Fruit fly (Drosophila melanogaster) whole organism, pupa: ENCODE measurements around the gene CG32263.
A peak's percentile ranks its signal among the peaks of the same experiment; 100 is the strongest.

Source experiments
- CG12605 ChIP-seq: fragments of 200-800 bp; sonication (Bioruptor generic); IDR thresholded peaks from 2 replicates; pipeline ENCODE4 v1.3.6; 2022; ENCODE audit warnings: missing biosample characterization, missing genetic modification characterization
- CG13204 ChIP-seq: fragments of 200-800 bp; sonication (Bioruptor generic); optimal IDR thresholded peaks from 2 replicates; lab custom pipeline; 2018; ENCODE audit warnings: missing biosample characterization, mild to moderate bottlenecking, missing genetic modification characterization, moderate library complexity
- CG14655 ChIP-seq: fragments of 200-800 bp; sonication (Bioruptor generic); optimal IDR thresholded peaks from 3 replicates; lab custom pipeline; 2017; ENCODE audit warnings: mild to moderate bottlenecking, missing biosample characterization, missing genetic modification reagents, missing genetic modification characterization
- CG32121 ChIP-seq: fragments of 200-800 bp; sonication (Bioruptor generic); IDR thresholded peaks from 2 replicates; pipeline ENCODE4 v1.3.6; 2022; ENCODE audit warnings: missing biosample characterization, missing genetic modification characterization
- CG34367 ChIP-seq: fragments of 200-800 bp; sonication (Bioruptor generic); optimal IDR thresholded peaks from 2 replicates; lab custom pipeline; 2018; ENCODE audit warnings: missing biosample characterization, mild to moderate bottlenecking, missing genetic modification characterization
- CG4496 ChIP-seq: fragments of 200-800 bp; sonication (Bioruptor generic); IDR thresholded peaks from 3 replicates; pipeline ENCODE4 v1.3.6; 2022; ENCODE audit warnings: missing biosample characterization, missing genetic modification characterization
- CG8159 ChIP-seq: fragments of 200-800 bp; sonication (Bioruptor generic); optimal IDR thresholded peaks from 3 replicates; lab custom pipeline; 2018; ENCODE audit warnings: missing biosample characterization, mild to moderate bottlenecking, missing genetic modification characterization, moderate library complexity
- CG8301 ChIP-seq: fragments of 200-800 bp; sonication (Bioruptor generic); optimal IDR thresholded peaks from 2 replicates; lab custom pipeline; 2018; ENCODE audit warnings: missing biosample characterization, mild to moderate bottlenecking, missing genetic modification characterization
- CG9948 ChIP-seq: fragments of 200-800 bp; sonication (Bioruptor generic); optimal IDR thresholded peaks from 2 replicates; lab custom pipeline; 2018; ENCODE audit warnings: missing biosample characterization, mild to moderate bottlenecking, missing genetic modification characterization, moderate library complexity
- EcR ChIP-seq: fragments of 200-800 bp; sonication (Bioruptor generic); optimal IDR thresholded peaks from 3 replicates; lab custom pipeline; 2019; ENCODE audit warnings: missing biosample characterization, missing genetic modification characterization, mild to moderate bottlenecking, moderate library complexity, missing genetic modification reagents
- Ets98B ChIP-seq: fragments of 200-800 bp; sonication (Bioruptor generic); IDR thresholded peaks from 2 replicates; pipeline ENCODE4 v1.3.6; 2022; ENCODE audit warnings: missing biosample characterization, missing genetic modification characterization
- Pif1B ChIP-seq: fragments of 200-800 bp; sonication (Bioruptor generic); optimal IDR thresholded peaks from 3 replicates; lab custom pipeline; 2016; ENCODE audit warnings: missing biosample characterization, missing genetic modification characterization
- gl ChIP-seq: fragments of 200-800 bp; sonication (Bioruptor generic); optimal IDR thresholded peaks from 2 replicates; lab custom pipeline; 2018; ENCODE audit warnings: missing biosample characterization, mild to moderate bottlenecking, missing genetic modification characterization
- rn ChIP-seq: fragments of 200-800 bp; sonication (Bioruptor generic); IDR thresholded peaks from 2 replicates; pipeline ENCODE4 v1.3.6; 2022; ENCODE audit warnings: missing biosample characterization, missing genetic modification characterization

DNA sequence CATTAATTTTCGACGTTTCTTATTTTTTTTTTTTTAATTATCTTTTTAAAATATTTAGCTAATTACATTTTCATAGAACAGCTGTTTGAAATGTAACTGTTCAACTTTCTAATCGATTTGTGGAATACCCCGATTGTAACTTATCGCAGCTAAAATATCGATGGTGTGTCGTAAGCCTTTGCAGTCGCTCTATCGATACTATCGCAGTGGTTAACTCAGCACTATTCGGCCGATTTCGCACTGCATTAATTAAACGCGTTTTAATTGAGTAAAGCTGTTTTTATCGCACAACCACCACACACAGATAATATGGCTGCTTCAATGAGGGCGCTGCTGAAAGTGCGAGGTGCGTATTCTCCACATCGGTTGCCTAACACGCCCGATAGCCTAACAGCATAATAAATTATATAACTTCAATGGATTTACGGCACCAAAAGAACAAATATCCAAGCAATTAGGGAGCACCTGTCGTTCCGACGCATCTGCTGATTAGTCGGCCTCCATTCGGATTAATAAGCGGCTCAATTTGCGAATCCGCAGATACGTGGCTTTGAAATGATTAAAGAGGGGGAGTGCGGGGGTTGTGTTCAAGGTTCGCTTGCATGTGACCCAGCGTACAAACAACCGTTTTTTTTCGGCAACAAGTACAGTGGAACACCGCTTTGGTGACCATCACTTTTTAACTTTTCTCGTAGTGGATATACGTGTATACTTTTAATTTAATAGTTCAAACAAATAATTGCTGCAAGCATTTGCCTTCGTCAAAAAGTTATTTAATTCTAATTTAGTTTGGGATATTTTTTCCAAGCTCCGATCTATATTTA is 3.3 kb upstream of the CG32263 start, which contains the start of gene Scsalpha1:
- TF ChIP-seq CG32121 (peak; percentile 17; the same call in 1 of the 2 replicates), CG8301 (tag; lab: Kevin White, UChicago) (peak; percentile 27), gl (tag; lab: Kevin White, UChicago) (no peak), CG4496 (GFP tag; lab: Robert Waterston, UW) (peak; percentile 67), rn (GFP tag; lab: Robert Waterston, UW) (no peak), CG14655 (GFP tag; lab: Kevin White, UChicago) (no peak), Ets98B (GFP tag; lab: Robert Waterston, UW) (peak; percentile 61; the same call in 1 of the 2 replicates), EcR (GFP tag; lab: Kevin White, UChicago) (peak; percentile 44), CG12605 (no peak), Pif1B (GFP tag; lab: Kevin White, UChicago) (no peak), CG9948 (tag; lab: Kevin White, UChicago) (no peak), CG13204 (GFP tag; lab: Kevin White, UChicago) (no peak), CG8159 (tag; lab: Kevin White, UChicago) (peak; percentile 18), CG34367 (no peak)
